Fruit fly (Drosophila melanogaster): Measurements from ENCODE around the gene CG7130.

The CG7130 gene

dm6 chr3L:22074347-22074971 is 1.1 kb downstream of the CG7130 start, which contains the start of gene CG7133 (continued):
- TF ChIP-seq YL-1 (GFP tag; optimal IDR thresholded peaks at IDR 0.05): peak; percentile 37
- no peak for TF ChIP-seq CG5953 (GFP tag; IDR thresholded peaks at IDR 0.05)
- TF ChIP-seq CG13287 (GFP tag; IDR thresholded peaks at IDR 0.05; ENCODE audit: partially characterized antibody): peak; percentile 90
- no peak for TF ChIP-seq ci (GFP tag; IDR thresholded peaks at IDR 0.05)
- no peak for TF ChIP-seq trem (tag; optimal IDR thresholded peaks at IDR 0.05)
- TF ChIP-seq org-1 (GFP tag; optimal IDR thresholded peaks at IDR 0.05): no peak
- no peak for TF ChIP-seq CG17829 (tag; optimal IDR thresholded peaks at IDR 0.05)
- TF ChIP-seq CkIIα-i1 (GFP tag; IDR thresholded peaks at IDR 0.05): no peak
- TF ChIP-seq CG7357 (GFP tag; IDR thresholded peaks at IDR 0.05): no peak
- no peak for TF ChIP-seq CG7372 (GFP tag; IDR thresholded peaks at IDR 0.05)
- TF ChIP-seq CG11456 (GFP tag; IDR thresholded peaks at IDR 0.05): no peak
- TF ChIP-seq MESR4 (GFP tag; optimal IDR thresholded peaks at IDR 0.05): peak; percentile 59
- TF ChIP-seq CG16813 (GFP tag; IDR thresholded peaks at IDR 0.05; ENCODE audit: partially characterized antibody): peak; percentile 85
- no peak for TF ChIP-seq D19A (tag; optimal IDR thresholded peaks at IDR 0.05)
- no peak for TF ChIP-seq sens-2 (GFP tag; IDR thresholded peaks at IDR 0.05)
- TF ChIP-seq CG34422 (GFP tag; IDR thresholded peaks at IDR 0.05): no peak
- TF ChIP-seq cg (GFP tag; optimal IDR thresholded peaks at IDR 0.05): no peak
- no peak for TF ChIP-seq bigmax (GFP tag; optimal IDR thresholded peaks at IDR 0.05)
- peak; percentile 4 for TF ChIP-seq kah (GFP tag; optimal IDR thresholded peaks at IDR 0.05)
- TF ChIP-seq CG9817 (tag; optimal IDR thresholded peaks at IDR 0.05): no peak
- no peak for TF ChIP-seq CG1233 (GFP tag; optimal IDR thresholded peaks at IDR 0.05)
- no peak for TF ChIP-seq rib (GFP tag; IDR thresholded peaks at IDR 0.05)
- TF ChIP-seq dmrt11E (tag; optimal IDR thresholded peaks at IDR 0.05): no peak
- TF ChIP-seq run (tag; optimal IDR thresholded peaks at IDR 0.05): no peak
- TF ChIP-seq Side (GFP tag; optimal IDR thresholded peaks at IDR 0.05): no peak
- no peak for TF ChIP-seq seq (GFP tag; IDR thresholded peaks at IDR 0.05)
- TF ChIP-seq Hand (GFP tag; optimal IDR thresholded peaks at IDR 0.05): no peak
- TF ChIP-seq CG8089 (GFP tag; optimal IDR thresholded peaks at IDR 0.05): no peak
- TF ChIP-seq ATbp (GFP tag; optimal IDR thresholded peaks at IDR 0.05): no peak
- TF ChIP-seq ken (GFP tag; IDR thresholded peaks at IDR 0.05): no peak
- TF ChIP-seq CG8281 (tag; optimal IDR thresholded peaks at IDR 0.05): no peak
- TF ChIP-seq HLH3B (GFP tag; IDR thresholded peaks at IDR 0.05): no peak
- no peak for TF ChIP-seq PHDP (tag; optimal IDR thresholded peaks at IDR 0.05)
- TF ChIP-seq sd (tag; optimal IDR thresholded peaks at IDR 0.05): no peak
- no peak for TF ChIP-seq wor (GFP tag; IDR thresholded peaks at IDR 0.05)
- TF ChIP-seq mam (GFP tag; optimal IDR thresholded peaks at IDR 0.05): no peak
- TF ChIP-seq psq (GFP tag; optimal IDR thresholded peaks at IDR 0.05): no peak
- peak; percentile 34 for TF ChIP-seq CG15514 (GFP tag; optimal IDR thresholded peaks at IDR 0.05)
- no peak for TF ChIP-seq CG12071 (GFP tag; optimal IDR thresholded peaks at IDR 0.05)
- TF ChIP-seq Xbp1 (GFP tag; optimal IDR thresholded peaks at IDR 0.05): peak; percentile 33
- TF ChIP-seq CG11504 (tag; optimal IDR thresholded peaks at IDR 0.05): no peak
- no peak for TF ChIP-seq lmd (GFP tag; IDR thresholded peaks at IDR 0.05)
- TF ChIP-seq CG17361 (GFP tag; IDR thresholded peaks at IDR 0.05): no peak
- TF ChIP-seq NC2α (GFP tag; optimal IDR thresholded peaks at IDR 0.05): no peak
- TF ChIP-seq H2.0 (GFP tag; IDR thresholded peaks at IDR 0.05): no peak
- TF ChIP-seq CG10274 (GFP tag; optimal IDR thresholded peaks at IDR 0.05): no peak
- TF ChIP-seq HLHmδ (GFP tag; optimal IDR thresholded peaks at IDR 0.05): no peak
- no peak for TF ChIP-seq CG11696 (GFP tag; IDR thresholded peaks at IDR 0.05)
- no peak for TF ChIP-seq CG6272 (GFP tag; IDR thresholded peaks at IDR 0.05)
- TF ChIP-seq CG13775 (GFP tag; optimal IDR thresholded peaks at IDR 0.05): no peak
- TF ChIP-seq CG7928 (GFP tag; optimal IDR thresholded peaks at IDR 0.05): no peak

Measured in whole organism, embryonic.